Worm (Caenorhabditis elegans) whole organism, mixed stage, embryonic: ENCODE data around the gene Y34B4A.2.

Experiments used
- M03D4.4 ChIP-seq: sonication (generic microtip); optimal IDR thresholded peaks from 2 replicates; lab custom pipeline; 2017; ENCODE audit warnings: mild to moderate bottlenecking, missing genetic modification characterization, missing compliant biosample characterization
- bed-3 ChIP-seq: fragments of 200-800 bp; sonication (Bioruptor generic); optimal IDR thresholded peaks from 3 replicates; lab custom pipeline; 2018; ENCODE audit warnings: mild to moderate bottlenecking, missing genetic modification characterization, moderate library complexity, missing compliant biosample characterization
- blmp-1 ChIP-seq: fragments of 150-350 bp; optimal IDR thresholded peaks from 2 replicates; lab custom pipeline; 2014; ENCODE audit warnings: missing biosample characterization, missing genetic modification characterization
- ceh-39 ChIP-seq: fragments of 150-350 bp; optimal IDR thresholded peaks from 2 replicates; lab custom pipeline; 2014; ENCODE audit warnings: missing biosample characterization, missing genetic modification characterization
- ceh-43 ChIP-seq: fragments of 200-800 bp; sonication (Bioruptor generic); optimal IDR thresholded peaks from 2 replicates; lab custom pipeline; 2018; ENCODE audit warnings: mild to moderate bottlenecking, missing genetic modification characterization, moderate library complexity, missing compliant biosample characterization
- ceh-83 ChIP-seq: fragments of 200-800 bp; sonication (Bioruptor generic); optimal IDR thresholded peaks from 2 replicates; lab custom pipeline; 2018; ENCODE audit warnings: mild to moderate bottlenecking, missing genetic modification characterization, missing compliant biosample characterization
- ces-1 ChIP-seq: fragments of 150-350 bp; optimal IDR thresholded peaks from 2 replicates; lab custom pipeline; 2014; ENCODE audit warnings: missing biosample characterization, missing genetic modification reagents, missing genetic modification characterization
- cnd-1 ChIP-seq: fragments of 200-800 bp; sonication (Bioruptor generic); optimal IDR thresholded peaks from 2 replicates; lab custom pipeline; 2018; ENCODE audit warnings: mild to moderate bottlenecking, missing genetic modification characterization, missing compliant biosample characterization
- drap-1 ChIP-seq: fragments of 200-800 bp; sonication (Bioruptor generic); optimal IDR thresholded peaks from 3 replicates; lab custom pipeline; 2018; ENCODE audit warnings: mild to moderate bottlenecking, missing genetic modification characterization, missing compliant biosample characterization
- elt-1 ChIP-seq: sonication (generic microtip); optimal IDR thresholded peaks from 2 replicates; lab custom pipeline; 2017; ENCODE audit warnings: missing genetic modification characterization, mild to moderate bottlenecking, missing compliant biosample characterization, antibody characterized with exemption, moderate library complexity, borderline replicate concordance; ENCODE audit not compliant: insufficient read depth
- elt-3 ChIP-seq: fragments of 150-350 bp; optimal IDR thresholded peaks from 2 replicates; lab custom pipeline; 2014; ENCODE audit warnings: missing biosample characterization, missing genetic modification characterization
- flh-1 ChIP-seq: fragments of 200-800 bp; sonication (Bioruptor generic); optimal IDR thresholded peaks from 2 replicates; lab custom pipeline; 2018; ENCODE audit warnings: mild to moderate bottlenecking, missing genetic modification characterization, moderate library complexity, missing compliant biosample characterization
- ham-2 ChIP-seq: fragments of 200-800 bp; sonication (Bioruptor generic); optimal IDR thresholded peaks from 2 replicates; lab custom pipeline; 2018; ENCODE audit warnings: mild to moderate bottlenecking, missing genetic modification characterization, missing compliant biosample characterization
- hlh-1 ChIP-seq: fragments of 150-350 bp; optimal IDR thresholded peaks from 2 replicates; lab custom pipeline; 2014; ENCODE audit warnings: missing biosample characterization, missing genetic modification reagents, missing genetic modification characterization
- lin-13 ChIP-seq: fragments of 150-350 bp; optimal IDR thresholded peaks from 2 replicates; lab custom pipeline; 2014; ENCODE audit warnings: missing biosample characterization, missing genetic modification characterization
- lin-32 ChIP-seq: fragments of 200-800 bp; sonication (Bioruptor generic); optimal IDR thresholded peaks from 2 replicates; lab custom pipeline; 2018; ENCODE audit warnings: mild to moderate bottlenecking, missing genetic modification characterization, missing compliant biosample characterization
- lsy-2 ChIP-seq: fragments of 150-350 bp; optimal IDR thresholded peaks from 2 replicates; lab custom pipeline; 2014; ENCODE audit warnings: missing biosample characterization, missing genetic modification characterization
- mab-5 ChIP-seq: fragments of 150-350 bp; optimal IDR thresholded peaks from 2 replicates; lab custom pipeline; 2014; ENCODE audit warnings: missing biosample characterization, missing genetic modification characterization
- mep-1 ChIP-seq: fragments of 150-350 bp; optimal IDR thresholded peaks from 2 replicates; lab custom pipeline; 2017; ENCODE audit warnings: missing biosample characterization, missing genetic modification reagents, missing genetic modification characterization, inconsistent platforms
- mls-2 ChIP-seq: sonication (generic microtip); optimal IDR thresholded peaks from 2 replicates; lab custom pipeline; 2016; ENCODE audit warnings: mild to moderate bottlenecking, missing genetic modification characterization, moderate library complexity, missing compliant biosample characterization
- nhr-12 ChIP-seq: fragments of 150-350 bp; optimal IDR thresholded peaks from 2 replicates; lab custom pipeline; 2014; ENCODE audit warnings: missing biosample characterization, missing genetic modification characterization
- nhr-2 ChIP-seq: fragments of 150-350 bp; optimal IDR thresholded peaks from 2 replicates; lab custom pipeline; 2014; ENCODE audit warnings: missing biosample characterization, missing genetic modification characterization
- nhr-237 ChIP-seq: fragments of 150-350 bp; optimal IDR thresholded peaks from 2 replicates; lab custom pipeline; 2014; ENCODE audit warnings: missing biosample characterization, missing genetic modification characterization
- nhr-28 ChIP-seq: fragments of 150-350 bp; optimal IDR thresholded peaks from 2 replicates; lab custom pipeline; 2014; ENCODE audit warnings: missing biosample characterization, missing genetic modification characterization
- nhr-76 ChIP-seq: sonication (generic microtip); optimal IDR thresholded peaks from 2 replicates; lab custom pipeline; 2017; ENCODE audit warnings: missing biosample characterization, missing genetic modification characterization
- pha-4 ChIP-seq: fragments of 150-350 bp; optimal IDR thresholded peaks from 2 replicates; lab custom pipeline; 2018; ENCODE audit warnings: missing biosample characterization, missing genetic modification reagents, missing genetic modification characterization
- sem-2 ChIP-seq: fragments of 200-800 bp; sonication (Bioruptor generic); optimal IDR thresholded peaks from 2 replicates; lab custom pipeline; 2018; ENCODE audit warnings: mild to moderate bottlenecking, missing genetic modification characterization, missing compliant biosample characterization
- snpc-4 ChIP-seq: fragments of 150-350 bp; optimal IDR thresholded peaks from 2 replicates; lab custom pipeline; 2014; ENCODE audit warnings: missing biosample characterization, missing genetic modification characterization
- sptf-1 ChIP-seq: sonication (generic microtip); optimal IDR thresholded peaks from 2 replicates; lab custom pipeline; 2017; ENCODE audit warnings: mild to moderate bottlenecking, missing genetic modification characterization, moderate library complexity, missing compliant biosample characterization
- tbx-8 ChIP-seq: fragments of 200-800 bp; sonication (Bioruptor generic); optimal IDR thresholded peaks from 2 replicates; lab custom pipeline; 2018; ENCODE audit warnings: mild to moderate bottlenecking, missing genetic modification characterization, moderate library complexity, missing compliant biosample characterization
- unc-120 ChIP-seq: sonication (generic microtip); optimal IDR thresholded peaks from 2 replicates; lab custom pipeline; 2017; ENCODE audit warnings: missing genetic modification characterization, missing compliant biosample characterization; ENCODE audit not compliant: poor library complexity, severe bottlenecking
- unc-39 ChIP-seq: fragments of 150-350 bp; optimal IDR thresholded peaks from 2 replicates; lab custom pipeline; 2014; ENCODE audit warnings: missing biosample characterization, missing genetic modification characterization
- unc-62 ChIP-seq: fragments of 150-350 bp; optimal IDR thresholded peaks from 2 replicates; lab custom pipeline; 2014; ENCODE audit warnings: missing biosample characterization, missing genetic modification reagents, missing genetic modification characterization
- zip-8 ChIP-seq: fragments of 150-350 bp; optimal IDR thresholded peaks from 2 replicates; lab custom pipeline; 2014; ENCODE audit warnings: missing biosample characterization, missing genetic modification characterization
- ztf-11 ChIP-seq: fragments of 150-350 bp; optimal IDR thresholded peaks from 2 replicates; lab custom pipeline; 2014; ENCODE audit warnings: missing biosample characterization, missing genetic modification characterization

Gene Y34B4A.2

ce11 chrX:5279170-5279635, at the start of gene Y34B4A.2:
TSS of gene Y34B4A.2 (plus strand) at chrX:5279497.
- TF ChIP-seq ceh-39 (tag; lab: Kevin White, UChicago) = no peak
- no peak for TF ChIP-seq pha-4
- TF ChIP-seq ces-1 (GFP tag; lab: Kevin White, UChicago) = peak; percentile 74
- TF ChIP-seq zip-8 = no peak
- peak; percentile 23 for TF ChIP-seq lin-13
- peak; percentile 27 for TF ChIP-seq cnd-1
- TF ChIP-seq nhr-2 (tag; lab: Kevin White, UChicago) = peak; percentile 8
- TF ChIP-seq sem-2 (GFP tag; lab: Kevin White, UChicago) = no peak

- no peak for TF ChIP-seq lin-13
- no peak for TF ChIP-seq unc-120 (tag; lab: Kevin White, UChicago)
- no peak for TF ChIP-seq mab-5 (tag; lab: Kevin White, UChicago)
- no peak for TF ChIP-seq sptf-1 (tag; lab: Kevin White, UChicago)
- TF ChIP-seq flh-1 (GFP tag; lab: Kevin White, UChicago) = no peak
- no peak for TF ChIP-seq ztf-11 (tag; lab: Kevin White, UChicago)
- no peak for TF ChIP-seq snpc-4 (tag; lab: Kevin White, UChicago)
- no peak for TF ChIP-seq unc-39 (tag; lab: Kevin White, UChicago)
- no peak for TF ChIP-seq nhr-76 (tag; lab: Kevin White, UChicago)
These were observed 41.1 kb upstream of the Y34B4A.2 start for ce11 chrX:5238246-5238645.

ce11 chrX:5243382-5243979, 35.8 kb upstream of the Y34B4A.2 start, which contains the start of gene mtm-5:
TSS of gene mtm-5 (minus strand) at chrX:5243408.
- TF ChIP-seq lin-32 (GFP tag; lab: Kevin White, UChicago) (peak; percentile 79), ces-1 (GFP tag; lab: Kevin White, UChicago) (peak; percentile 78), ceh-39 (tag; lab: Kevin White, UChicago) (no peak)

- peak; percentile 51 for TF ChIP-seq pha-4
- TF ChIP-seq M03D4.4 (tag; lab: Kevin White, UChicago) = no peak
- no peak for TF ChIP-seq ceh-39 (tag; lab: Kevin White, UChicago)
- TF ChIP-seq ceh-43 = no peak
- no peak for TF ChIP-seq nhr-2 (tag; lab: Kevin White, UChicago)
- TF ChIP-seq mep-1 = peak; percentile 23
- peak; percentile 6 for TF ChIP-seq sptf-1 (tag; lab: Kevin White, UChicago)
- TF ChIP-seq snpc-4 (tag; lab: Kevin White, UChicago) = no peak
- no peak for TF ChIP-seq nhr-76 (tag; lab: Kevin White, UChicago)
- no peak for TF ChIP-seq nhr-12
- no peak for TF ChIP-seq ham-2
- TF ChIP-seq mls-2 = no peak
- TF ChIP-seq lin-32 (GFP tag; lab: Kevin White, UChicago) = no peak
- TF ChIP-seq nhr-28 (tag; lab: Kevin White, UChicago) = no peak
- TF ChIP-seq elt-3 (tag; lab: Kevin White, UChicago) = no peak
- TF ChIP-seq ceh-83 = no peak
- no peak for TF ChIP-seq flh-1 (GFP tag; lab: Kevin White, UChicago)
- no peak for TF ChIP-seq drap-1 (GFP tag; lab: Kevin White, UChicago)
- peak; percentile 76 for TF ChIP-seq lin-13
- TF ChIP-seq elt-1 (tag; lab: Kevin White, UChicago) = no peak
- TF ChIP-seq blmp-1 (tag; lab: Kevin White, UChicago) = no peak
- no peak for TF ChIP-seq unc-120 (tag; lab: Kevin White, UChicago)
- TF ChIP-seq sem-2 (GFP tag; lab: Kevin White, UChicago) = no peak
- no peak for TF ChIP-seq tbx-8 (GFP tag; lab: Kevin White, UChicago)
- no peak for TF ChIP-seq cnd-1
- no peak for TF ChIP-seq unc-39 (tag; lab: Kevin White, UChicago)
- TF ChIP-seq bed-3 (GFP tag; lab: Kevin White, UChicago) = no peak
- no peak for TF ChIP-seq unc-62 (GFP tag; lab: Kevin White, UChicago)
- peak; percentile 39 for TF ChIP-seq lsy-2 (tag; lab: Kevin White, UChicago)
- no peak for TF ChIP-seq ces-1 (GFP tag; lab: Kevin White, UChicago)
- no peak for TF ChIP-seq nhr-237 (tag; lab: Kevin White, UChicago)
- no peak for TF ChIP-seq zip-8
- no peak for TF ChIP-seq ztf-11 (tag; lab: Kevin White, UChicago)
- peak; percentile 28 for TF ChIP-seq hlh-1 (tag; lab: Kevin White, UChicago)
- TF ChIP-seq mab-5 (tag; lab: Kevin White, UChicago) = no peak
These were observed 35.3 kb upstream of the Y34B4A.2 start, which contains the start of gene Y34B4A.7 for ce11 chrX:5244041-5244440. TSS of gene Y34B4A.7 (plus strand) at chrX:5244337.
